Worm (Caenorhabditis elegans) whole organism, L1 larva: ENCODE measurements around the gene lgc-28.
A peak's percentile ranks its signal among the peaks of the same experiment; 100 is the strongest.

Experiments used
- C04F5.9 ChIP-seq: sonication (generic microtip); optimal IDR thresholded peaks from 2 replicates; lab custom pipeline; 2016; ENCODE audit warnings: missing genetic modification characterization, missing compliant biosample characterization
- C16A3.4 ChIP-seq: fragments of 150-350 bp; optimal IDR thresholded peaks from 2 replicates; lab custom pipeline; 2014; ENCODE audit warnings: missing biosample characterization, missing genetic modification characterization
- F16B12.6 ChIP-seq: fragments of 150-350 bp; optimal IDR thresholded peaks from 2 replicates; lab custom pipeline; 2014; ENCODE audit warnings: missing biosample characterization, missing genetic modification characterization
- Y116A8C.19 ChIP-seq: sonication (generic microtip); optimal IDR thresholded peaks from 2 replicates; lab custom pipeline; 2016; ENCODE audit warnings: missing compliant biosample characterization, missing genetic modification characterization, borderline replicate concordance
- blmp-1 ChIP-seq: fragments of 150-350 bp; optimal IDR thresholded peaks from 2 replicates; lab custom pipeline; 2014; ENCODE audit warnings: missing biosample characterization, missing genetic modification characterization
- ceh-90 ChIP-seq: sonication (generic microtip); optimal IDR thresholded peaks from 2 replicates; lab custom pipeline; 2016; ENCODE audit warnings: missing genetic modification characterization, missing compliant biosample characterization
- efl-1 ChIP-seq, 4 experiments: fragments of 150-350 bp; optimal IDR thresholded peaks in 3 of 4; peaks in 1 of 4; 1 replicate in 1 of 4; 2 replicates in 3 of 4; lab custom pipeline; 2014; ENCODE audit warnings: missing biosample characterization in 2 of 4, missing genetic modification characterization in 2 of 4, missing genetic modification reagents in 2 of 4
- egl-27 ChIP-seq, 2 experiments: fragments of 150-350 bp in 1 of 2; sonication (generic microtip); optimal IDR thresholded peaks; 3 replicates each; lab custom pipeline; 2017 to 2018; ENCODE audit warnings: missing biosample characterization in 2 of 2, missing genetic modification characterization in 2 of 2, missing genetic modification reagents in 2 of 2
- elt-2 ChIP-seq: sonication (generic microtip); optimal IDR thresholded peaks from 2 replicates; lab custom pipeline; 2016; ENCODE audit warnings: missing genetic modification characterization, mild to moderate bottlenecking, inconsistent platforms, missing compliant biosample characterization, missing genetic modification reagents
- ets-5 ChIP-seq: fragments of 200-800 bp; sonication (Bioruptor generic); IDR thresholded peaks from 2 replicates; pipeline ENCODE4 v1.3.6; 2022; ENCODE audit warnings: missing genetic modification characterization, missing compliant biosample characterization
- fkh-10 ChIP-seq: sonication (generic microtip); optimal IDR thresholded peaks from 2 replicates; lab custom pipeline; 2017; ENCODE audit warnings: missing biosample characterization, missing genetic modification reagents, missing genetic modification characterization
- grh-1 ChIP-seq: fragments of 200-800 bp; sonication (Bioruptor generic); IDR thresholded peaks from 2 replicates; pipeline ENCODE4 v1.3.6; 2022; ENCODE audit warnings: missing genetic modification reagents, missing genetic modification characterization, missing compliant biosample characterization
- hlh-17 ChIP-seq: fragments of 200-800 bp; sonication (Bioruptor generic); optimal IDR thresholded peaks from 2 replicates; lab custom pipeline; 2018; ENCODE audit warnings: missing genetic modification characterization, mild to moderate bottlenecking, missing compliant biosample characterization, moderate library complexity, borderline replicate concordance
- hlh-4 ChIP-seq: sonication (generic microtip); optimal IDR thresholded peaks from 2 replicates; lab custom pipeline; 2016; ENCODE audit warnings: mild to moderate bottlenecking, missing genetic modification characterization, missing compliant biosample characterization
- jun-1 ChIP-seq: fragments of 150-350 bp; optimal IDR thresholded peaks from 2 replicates; lab custom pipeline; 2014; ENCODE audit warnings: missing biosample characterization, missing genetic modification reagents, missing genetic modification characterization
- lin-15B ChIP-seq: fragments of 150-350 bp; sonication (generic microtip); optimal IDR thresholded peaks from 3 replicates; lab custom pipeline; 2014; ENCODE audit warnings: missing biosample characterization, missing genetic modification characterization
- lin-35 ChIP-seq, 2 experiments: fragments of 150-350 bp; optimal IDR thresholded peaks; 2 replicates each; lab custom pipeline; 2014; ENCODE audit warnings: missing biosample characterization in 2 of 2, missing genetic modification characterization in 2 of 2, missing genetic modification reagents in 2 of 2
- nhr-11 ChIP-seq: fragments of 150-350 bp; optimal IDR thresholded peaks from 2 replicates; lab custom pipeline; 2014; ENCODE audit warnings: missing biosample characterization, missing genetic modification characterization
- nhr-19 ChIP-seq: fragments of 200-800 bp; sonication (Bioruptor generic); conservative IDR thresholded peaks from 2 replicates; pipeline ENCODE4 v1.3.6; 2022; ENCODE audit warnings: missing genetic modification characterization, missing compliant biosample characterization
- nhr-237 ChIP-seq: fragments of 150-350 bp; optimal IDR thresholded peaks from 2 replicates; lab custom pipeline; 2014; ENCODE audit warnings: missing biosample characterization, missing genetic modification characterization
- nhr-47 ChIP-seq: sonication (generic microtip); optimal IDR thresholded peaks from 2 replicates; lab custom pipeline; 2016; ENCODE audit warnings: mild to moderate bottlenecking, missing genetic modification characterization, moderate library complexity, missing compliant biosample characterization
- nhr-71 ChIP-seq: sonication (generic microtip); optimal IDR thresholded peaks from 2 replicates; lab custom pipeline; 2016; ENCODE audit warnings: mild to moderate bottlenecking, missing genetic modification characterization, moderate library complexity, missing compliant biosample characterization
- nhr-77 ChIP-seq: fragments of 150-350 bp; optimal IDR thresholded peaks from 2 replicates; lab custom pipeline; 2014; ENCODE audit warnings: missing biosample characterization, missing genetic modification characterization
- nhr-90 ChIP-seq: sonication (generic microtip); optimal IDR thresholded peaks from 2 replicates; lab custom pipeline; 2016; ENCODE audit warnings: mild to moderate bottlenecking, missing genetic modification characterization, missing compliant biosample characterization; ENCODE audit not compliant: poor library complexity
- pag-3 ChIP-seq: sonication (generic microtip); optimal IDR thresholded peaks from 2 replicates; lab custom pipeline; 2017; ENCODE audit warnings: missing genetic modification characterization, mild to moderate bottlenecking, missing compliant biosample characterization, antibody characterized with exemption, borderline replicate concordance; ENCODE audit not compliant: insufficient read depth
- pqm-1 ChIP-seq: sonication (generic microtip); optimal IDR thresholded peaks from 3 replicates; lab custom pipeline; 2017; ENCODE audit warnings: missing biosample characterization, missing genetic modification characterization
- sptf-1 ChIP-seq: fragments of 150-350 bp; optimal IDR thresholded peaks from 2 replicates; lab custom pipeline; 2014; ENCODE audit warnings: missing biosample characterization, missing genetic modification characterization
- tbx-2 ChIP-seq: sonication (generic microtip); optimal IDR thresholded peaks from 2 replicates; lab custom pipeline; 2016; ENCODE audit warnings: missing genetic modification characterization, missing compliant biosample characterization
- tlp-1 ChIP-seq: fragments of 150-350 bp; optimal IDR thresholded peaks from 2 replicates; lab custom pipeline; 2014; ENCODE audit warnings: missing biosample characterization, missing genetic modification characterization
- unc-62 ChIP-seq: fragments of 150-350 bp; optimal IDR thresholded peaks from 2 replicates; lab custom pipeline; 2014; ENCODE audit warnings: missing biosample characterization, missing genetic modification reagents, missing genetic modification characterization
- unc-98 ChIP-seq: fragments of 200-800 bp; sonication (Bioruptor generic); IDR thresholded peaks from 2 replicates; pipeline ENCODE4 v1.3.6; 2022; ENCODE audit warnings: missing genetic modification characterization, missing compliant biosample characterization

The lgc-28 gene

ce11 chrII:2624792-2625191 lies at the start of gene lgc-28:
lgc-28 (plus strand) TSS chrII:2625092.
- TF ChIP-seq nhr-90 (tag; lab: Kevin White, UChicago) (no peak), hlh-4 (tag; lab: Kevin White, UChicago) (no peak), fkh-10 (GFP tag; lab: Kevin White, UChicago) (no peak), tbx-2 (no peak), nhr-11 (tag; lab: Kevin White, UChicago) (no peak), nhr-71 (tag; lab: Kevin White, UChicago) (no peak), unc-62 (no peak), elt-2 (tag; lab: Kevin White, UChicago) (no peak), F16B12.6 (no peak), nhr-77 (tag; lab: Kevin White, UChicago) (no peak), lin-35 (GFP tag; optimal IDR thresholded peaks at IDR 0.05; lab: Kevin White, UChicago) (no peak), C04F5.9 (tag; lab: Kevin White, UChicago) (no peak), egl-27 (tag; optimal IDR thresholded peaks at IDR 0.05; lab: Kevin White, UChicago) (no peak), blmp-1 (tag; lab: Kevin White, UChicago) (no peak), unc-98 (no peak), pag-3 (tag; lab: Kevin White, UChicago) (no peak), pqm-1 (tag; lab: Kevin White, UChicago) (no peak)
- TF ChIP-seq, all 84 proteins: peak for 0

ce11 chrII:2578216-2578615 lies 46.7 kb upstream of the lgc-28 start:
- TF ChIP-seq efl-1 (optimal IDR thresholded peaks at IDR 0.05; lab: Kevin White, UChicago) (no peak), efl-1 (GFP tag; optimal IDR thresholded peaks at IDR 0.05 in 1 of 2; lab: Kevin White, UChicago) (peak in 1 of 2 experiments; percentile 5), tlp-1 (tag; lab: Kevin White, UChicago) (no peak)
- TF ChIP-seq, all 84 proteins: peak for 1

ce11 chrII:2583044-2583443 lies 41.8 kb upstream of the lgc-28 start, which contains the start of gene sri-74:
sri-74 (minus strand) TSS chrII:2583144.
- TF ChIP-seq ets-5 (GFP tag; lab: Robert Waterston, UW) (no peak), nhr-77 (tag; lab: Kevin White, UChicago) (no peak), nhr-11 (tag; lab: Kevin White, UChicago) (no peak)

- no peak for TF ChIP-seq grh-1 (GFP tag; lab: Robert Waterston, UW)
- no peak for TF ChIP-seq sptf-1 (tag; lab: Kevin White, UChicago)
- TF ChIP-seq egl-27 (tag; optimal IDR thresholded peaks at IDR 0.05; lab: Kevin White, UChicago), result no peak
- TF ChIP-seq blmp-1 (tag; lab: Kevin White, UChicago), result no peak
- no peak for TF ChIP-seq ceh-90 (tag; lab: Kevin White, UChicago)
These were observed 39.4 kb upstream of the lgc-28 start, which contains the start of gene sri-36 for ce11 chrII:2585493-2585892. sri-36 (minus strand) TSS chrII:2585593.

ce11 chrII:2586861-2587554 lies 37.9 kb upstream of the lgc-28 start, which contains the start of the genes F33H12.7 and sri-39:
F33H12.7 (minus strand) TSS chrII:2586911.
sri-39 (plus strand) TSS chrII:2587504.
- TF ChIP-seq nhr-237 (no peak), lin-15B (tag; lab: Kevin White, UChicago) (no peak), hlh-17 (GFP tag; lab: Kevin White, UChicago) (no peak), nhr-77 (tag; lab: Kevin White, UChicago) (no peak), Y116A8C.19 (tag; lab: Kevin White, UChicago) (no peak), nhr-47 (tag; lab: Kevin White, UChicago) (no peak), efl-1 (optimal IDR thresholded peaks at IDR 0.05; lab: Kevin White, UChicago) (no peak), efl-1 (GFP tag; optimal IDR thresholded peaks at IDR 0.05 in 1 of 2; lab: Kevin White, UChicago) (peak in 1 of 2 experiments; percentile 74), nhr-19 (GFP tag; lab: Robert Waterston, UW) (no peak), jun-1 (tag; lab: Kevin White, UChicago) (peak; percentile 52), lin-35 (GFP tag; optimal IDR thresholded peaks at IDR 0.05; lab: Kevin White, UChicago) (peak in 1 of 2 experiments; percentile 12), elt-2 (tag; lab: Kevin White, UChicago) (peak; percentile 96), C16A3.4 (no peak)
